Worm (Caenorhabditis elegans): Measurements from ENCODE around the gene clec-225.
A peak's percentile ranks its signal among the peaks of the same experiment; 100 is the strongest.

Gene clec-225

ce11 chrV:13083751-13084672 lies 50.7 kb downstream of the clec-225 start (continued):
- TF ChIP-seq ceh-63 (GFP tag; optimal IDR thresholded peaks at IDR 0.05) (no peak), vab-15 (tag; optimal IDR thresholded peaks at IDR 0.05) (no peak), isw-1 (GFP tag; IDR thresholded peaks at IDR 0.05) (no peak), ztf-4 (tag; optimal IDR thresholded peaks at IDR 0.05) (no peak), ceh-82 (tag; optimal IDR thresholded peaks at IDR 0.05) (peak in 1 of 3 experiments; percentile 32), nhr-77 (tag; optimal IDR thresholded peaks at IDR 0.05) (no peak)
